Fruit fly (Drosophila melanogaster): ENCODE results near the gene Snap24.
A peak's percentile ranks its signal among the peaks of the same experiment; 100 is the strongest.

Gene Snap24

DNA sequence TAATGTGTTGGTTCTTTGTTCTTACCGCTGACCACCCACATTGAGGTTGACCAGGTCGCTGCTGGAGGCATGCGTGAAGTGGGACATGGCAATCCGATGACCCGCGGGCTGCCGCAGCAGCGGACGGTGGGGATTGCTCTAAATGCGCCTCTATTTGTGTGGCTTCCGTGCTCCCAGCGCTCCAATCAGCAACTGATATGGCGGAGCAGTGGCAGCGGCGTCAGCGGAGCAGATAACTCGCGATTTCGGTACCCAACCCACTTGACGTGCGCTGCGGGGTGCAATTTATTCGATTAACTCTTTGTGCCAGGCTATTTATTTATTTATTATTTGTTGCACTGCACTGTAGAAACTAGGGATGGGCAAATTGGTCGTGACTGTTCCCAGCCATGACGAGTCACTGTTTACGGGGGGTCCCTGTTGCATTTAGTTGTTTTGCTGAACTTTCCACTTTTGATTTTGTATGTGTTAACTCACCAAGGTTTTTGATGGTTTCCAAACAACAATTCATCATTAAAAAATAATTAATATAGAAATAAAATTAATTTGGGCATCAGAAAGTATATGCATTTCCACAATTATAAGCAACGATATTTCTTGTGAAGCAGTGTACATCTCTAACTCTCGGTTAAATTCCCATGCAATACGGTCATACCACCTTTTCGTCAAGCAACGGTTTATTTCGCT, 37.8 kb upstream of the Snap24 start, which contains the start of the genes CG9467 and CG8526 (continued):
- TF ChIP-seq pzg (GFP tag; optimal IDR thresholded peaks at IDR 0.05): peak; percentile 58
- no peak for TF ChIP-seq ATbp (GFP tag; optimal IDR thresholded peaks at IDR 0.05)
- no peak for TF ChIP-seq CG1603 (tag; optimal IDR thresholded peaks at IDR 0.05)
- TF ChIP-seq CG12659 (GFP tag; optimal IDR thresholded peaks at IDR 0.05): peak; percentile 75
- TF ChIP-seq CG4730 (GFP tag; IDR thresholded peaks at IDR 0.05): 0 out of 2 replicates have a peak, but pooled peaks have one; percentile 6
- TF ChIP-seq Bgb (GFP tag; IDR thresholded peaks at IDR 0.05; ENCODE audit: partially characterized antibody): peak; percentile 51; the same call in 1 of the 2 replicates
- peak; percentile 59 for TF ChIP-seq Sin3A (optimal IDR thresholded peaks at IDR 0.05)
- peak; percentile 41; the same call in 1 of the 2 replicates for TF ChIP-seq HLH3B (GFP tag; IDR thresholded peaks at IDR 0.05)
- TF ChIP-seq Sox100B (GFP tag; optimal IDR thresholded peaks at IDR 0.05): no peak
- TF ChIP-seq wdn (GFP tag; IDR thresholded peaks at IDR 0.05): peak; percentile 11; the same call in 1 of the 2 replicates
- TF ChIP-seq sqz (GFP tag; optimal IDR thresholded peaks at IDR 0.05): no peak
- TF ChIP-seq ham (GFP tag; IDR thresholded peaks at IDR 0.05): no peak
- TF ChIP-seq stc (GFP tag; IDR thresholded peaks at IDR 0.05): no peak; the same call in 1 of the 2 replicates
- no peak for TF ChIP-seq CG1529 (GFP tag; optimal IDR thresholded peaks at IDR 0.05)
- no peak for TF ChIP-seq Hey (tag; optimal IDR thresholded peaks at IDR 0.05)
- TF ChIP-seq klu (GFP tag; IDR thresholded peaks at IDR 0.05): no peak; the same call in 1 of the 2 replicates
- peak; percentile 51 for TF ChIP-seq CG17359 (tag; optimal IDR thresholded peaks at IDR 0.05)
- TF ChIP-seq shn (GFP tag; optimal IDR thresholded peaks at IDR 0.05): no peak
- no peak for TF ChIP-seq Camta (GFP tag; optimal IDR thresholded peaks at IDR 0.05)
- TF ChIP-seq Trl (optimal IDR thresholded peaks at IDR 0.05): no peak
- TF ChIP-seq Trl (GFP tag; optimal IDR thresholded peaks at IDR 0.05): peak; percentile 28
- TF ChIP-seq bcd (GFP tag; optimal IDR thresholded peaks at IDR 0.05): peak; percentile 67
- no peak for TF ChIP-seq Elba2 (GFP tag; optimal IDR thresholded peaks at IDR 0.05)
- peak; percentile 79 for TF ChIP-seq trem (tag; optimal IDR thresholded peaks at IDR 0.05)
- peak; percentile 15 for TF ChIP-seq Bdp1 (GFP tag; optimal IDR thresholded peaks at IDR 0.05)
- TF ChIP-seq vvl (GFP tag; IDR thresholded peaks at IDR 0.05): peak; percentile 65; the same call in 1 of the 2 replicates
- TF ChIP-seq Neu2 (GFP tag; optimal IDR thresholded peaks at IDR 0.05; ENCODE audit: borderline replicate concordance): no peak
- TF ChIP-seq Dref (GFP tag; IDR thresholded peaks at IDR 0.05): peak; percentile 34; the same call in 1 of the 2 replicates
- no peak; the same call in 1 of the 2 replicates for TF ChIP-seq tna (GFP tag; IDR thresholded peaks at IDR 0.05; ENCODE audit: partially characterized antibody)
- TF ChIP-seq NK7.1 (GFP tag; optimal IDR thresholded peaks at IDR 0.05): no peak
- TF ChIP-seq stwl (tag; optimal IDR thresholded peaks at IDR 0.05): peak; percentile 66
- TF ChIP-seq ssp (GFP tag; IDR thresholded peaks at IDR 0.05): peak; percentile 61
- TF ChIP-seq gt (GFP tag; IDR thresholded peaks at IDR 0.05): no peak
- TF ChIP-seq Jarid2 (GFP tag; optimal IDR thresholded peaks at IDR 0.05): no peak
- no peak for TF ChIP-seq aop (GFP tag; IDR thresholded peaks at IDR 0.05)
- TF ChIP-seq CG13123 (GFP tag; optimal IDR thresholded peaks at IDR 0.05): no peak
- TF ChIP-seq org-1 (GFP tag; optimal IDR thresholded peaks at IDR 0.05): no peak
- peak; percentile 74 for TF ChIP-seq Chrac-16 (GFP tag; optimal IDR thresholded peaks at IDR 0.05)
- TF ChIP-seq chn (GFP tag; optimal IDR thresholded peaks at IDR 0.05): peak; percentile 44
- TF ChIP-seq tap (tag; optimal IDR thresholded peaks at IDR 0.05): no peak
- peak; percentile 71 for TF ChIP-seq HLH4C (GFP tag; IDR thresholded peaks at IDR 0.05; ENCODE audit: partially characterized antibody)
- peak; percentile 24 for TF ChIP-seq CG17186 (GFP tag; optimal IDR thresholded peaks at IDR 0.05)
- TF ChIP-seq Rx (GFP tag; IDR thresholded peaks at IDR 0.05): no peak

All from whole organism, embryonic.